Fruit fly (Drosophila melanogaster) whole organism, prepupa: ENCODE results near the gene CG14573.

Source experiments
- CG11762 ChIP-seq: fragments of 200-800 bp; sonication (Bioruptor generic); optimal IDR thresholded peaks from 3 replicates; lab custom pipeline; 2016; ENCODE audit warnings: missing biosample characterization, missing genetic modification characterization; ENCODE audit not compliant: insufficient read depth
- CG11902 ChIP-seq: fragments of 200-800 bp; sonication (Bioruptor generic); optimal IDR thresholded peaks from 3 replicates; lab custom pipeline; 2016; ENCODE audit warnings: missing biosample characterization, missing genetic modification characterization
- CG15336 ChIP-seq: fragments of 200-800 bp; sonication (Bioruptor generic); IDR thresholded peaks from 2 replicates; pipeline ENCODE4 v1.3.6; 2022; ENCODE audit warnings: missing biosample characterization, missing genetic modification characterization
- CG1621 ChIP-seq: fragments of 200-800 bp; sonication (Bioruptor generic); optimal IDR thresholded peaks from 3 replicates; lab custom pipeline; 2018; ENCODE audit warnings: missing biosample characterization, mild to moderate bottlenecking, missing genetic modification characterization
- CG16779 ChIP-seq: fragments of 200-800 bp; sonication (Bioruptor generic); optimal IDR thresholded peaks from 3 replicates; lab custom pipeline; 2017; ENCODE audit warnings: missing biosample characterization, mild to moderate bottlenecking, missing genetic modification characterization
- CG3032 ChIP-seq: fragments of 200-800 bp; optimal IDR thresholded peaks from 2 replicates; lab custom pipeline; 2019; ENCODE audit warnings: missing biosample characterization, mild to moderate bottlenecking, missing genetic modification characterization, moderate library complexity
- CG32006 ChIP-seq: fragments of 200-800 bp; sonication (Bioruptor generic); optimal IDR thresholded peaks from 3 replicates; lab custom pipeline; 2017; ENCODE audit warnings: missing biosample characterization, mild to moderate bottlenecking, missing genetic modification characterization
- CG34406 ChIP-seq: fragments of 200-800 bp; sonication (Bioruptor generic); optimal IDR thresholded peaks from 3 replicates; lab custom pipeline; 2016; ENCODE audit warnings: missing biosample characterization, missing genetic modification characterization
- CG3919 ChIP-seq: fragments of 200-800 bp; sonication (Bioruptor generic); optimal IDR thresholded peaks from 3 replicates; lab custom pipeline; 2016; ENCODE audit warnings: missing biosample characterization, missing genetic modification characterization
- CG6792 ChIP-seq: fragments of 200-800 bp; sonication (Bioruptor generic); optimal IDR thresholded peaks from 3 replicates; lab custom pipeline; 2016; ENCODE audit warnings: missing biosample characterization, missing genetic modification characterization
- CG6854 ChIP-seq: fragments of 200-800 bp; sonication (Bioruptor generic); optimal IDR thresholded peaks from 2 replicates; lab custom pipeline; 2017; ENCODE audit warnings: missing biosample characterization, mild to moderate bottlenecking, missing genetic modification characterization
- CG7368 ChIP-seq: fragments of 200-800 bp; sonication (Bioruptor generic); optimal IDR thresholded peaks from 3 replicates; lab custom pipeline; 2016; ENCODE audit warnings: missing biosample characterization, missing genetic modification characterization
- CG8119 ChIP-seq: fragments of 200-800 bp; sonication (Bioruptor generic); IDR thresholded peaks from 3 replicates; pipeline ENCODE4 v1.3.6; 2022; ENCODE audit warnings: missing biosample characterization, missing genetic modification characterization
- CG8319 ChIP-seq: fragments of 200-800 bp; sonication (Bioruptor generic); optimal IDR thresholded peaks from 3 replicates; lab custom pipeline; 2016; ENCODE audit warnings: missing biosample characterization, missing genetic modification characterization
- Eip75B ChIP-seq: fragments of 200-800 bp; sonication (Bioruptor generic); optimal IDR thresholded peaks from 3 replicates; lab custom pipeline; 2016; ENCODE audit warnings: missing biosample characterization, missing genetic modification characterization
- Eip78C ChIP-seq: fragments of 200-800 bp; sonication (Bioruptor generic); peaks from one replicate; lab custom pipeline; 2016; ENCODE audit warnings: missing biosample characterization, missing genetic modification characterization
- Eip93F ChIP-seq: fragments of 200-800 bp; sonication (Bioruptor generic); optimal IDR thresholded peaks from 2 replicates; lab custom pipeline; 2016; ENCODE audit warnings: missing biosample characterization, mild to moderate bottlenecking, missing genetic modification characterization
- Ets96B ChIP-seq: fragments of 200-800 bp; optimal IDR thresholded peaks from 2 replicates; lab custom pipeline; 2019; ENCODE audit warnings: missing biosample characterization, mild to moderate bottlenecking, missing genetic modification characterization, moderate library complexity
- Hr38 ChIP-seq: sonication (Bioruptor generic); optimal IDR thresholded peaks from 2 replicates; lab custom pipeline; 2016; ENCODE audit warnings: missing biosample characterization, missing genetic modification characterization
- Hr39 ChIP-seq: fragments of 200-800 bp; sonication (Bioruptor generic); optimal IDR thresholded peaks from 2 replicates; lab custom pipeline; 2016; ENCODE audit warnings: missing biosample characterization, missing genetic modification characterization
- Hr4 ChIP-seq: fragments of 200-800 bp; sonication (Bioruptor generic); optimal IDR thresholded peaks from 3 replicates; lab custom pipeline; 2016; ENCODE audit warnings: missing biosample characterization, missing genetic modification characterization
- Lpt ChIP-seq: fragments of 200-800 bp; sonication (Bioruptor generic); optimal IDR thresholded peaks from 3 replicates; lab custom pipeline; 2016; ENCODE audit warnings: missing biosample characterization, missing genetic modification characterization
- OdsH ChIP-seq: fragments of 200-800 bp; sonication (Bioruptor generic); optimal IDR thresholded peaks from 3 replicates; lab custom pipeline; 2016; ENCODE audit warnings: missing biosample characterization, missing genetic modification characterization
- Sox102F ChIP-seq: fragments of 200-800 bp; sonication (Bioruptor generic); optimal IDR thresholded peaks from 2 replicates; lab custom pipeline; 2016; ENCODE audit warnings: missing biosample characterization, mild to moderate bottlenecking, missing genetic modification characterization
- Sox15 ChIP-seq: fragments of 200-800 bp; sonication (Bioruptor generic); optimal IDR thresholded peaks from 3 replicates; lab custom pipeline; 2016; ENCODE audit warnings: missing biosample characterization, missing genetic modification characterization
- achi ChIP-seq: fragments of 200-800 bp; sonication (Bioruptor generic); optimal IDR thresholded peaks from 3 replicates; lab custom pipeline; 2016; ENCODE audit warnings: missing biosample characterization, missing genetic modification characterization
- acj6 ChIP-seq: fragments of 200-800 bp; sonication (Bioruptor generic); optimal IDR thresholded peaks from 3 replicates; lab custom pipeline; 2016; ENCODE audit warnings: missing biosample characterization, missing genetic modification characterization
- dac ChIP-seq: fragments of 200-800 bp; sonication (Bioruptor generic); optimal IDR thresholded peaks from 2 replicates; lab custom pipeline; 2017; ENCODE audit warnings: missing biosample characterization, mild to moderate bottlenecking, missing genetic modification characterization
- dsx ChIP-seq: fragments of 200-800 bp; optimal IDR thresholded peaks from 3 replicates; lab custom pipeline; 2019; ENCODE audit warnings: missing biosample characterization, mild to moderate bottlenecking, missing genetic modification characterization, moderate library complexity; ENCODE audit not compliant: poor library complexity, severe bottlenecking
- eg ChIP-seq: fragments of 200-800 bp; sonication (Bioruptor generic); IDR thresholded peaks from 3 replicates; pipeline ENCODE4 v1.3.6; 2022; ENCODE audit warnings: missing biosample characterization, missing genetic modification characterization
- esn ChIP-seq: fragments of 200-800 bp; sonication (Bioruptor generic); optimal IDR thresholded peaks from 2 replicates; lab custom pipeline; 2016; ENCODE audit warnings: missing biosample characterization, mild to moderate bottlenecking, missing genetic modification characterization, moderate library complexity
- fd59A ChIP-seq: fragments of 200-800 bp; sonication (Bioruptor generic); optimal IDR thresholded peaks from 2 replicates; lab custom pipeline; 2017; ENCODE audit warnings: missing biosample characterization, mild to moderate bottlenecking, missing genetic modification characterization, missing genetic modification reagents
- fkh ChIP-seq: fragments of 200-800 bp; sonication (Bioruptor generic); optimal IDR thresholded peaks from 3 replicates; lab custom pipeline; 2017; ENCODE audit warnings: missing biosample characterization, mild to moderate bottlenecking, missing genetic modification characterization, moderate library complexity
- lz ChIP-seq: fragments of 200-800 bp; sonication (Bioruptor generic); optimal IDR thresholded peaks from 3 replicates; lab custom pipeline; 2016; ENCODE audit warnings: missing biosample characterization, missing genetic modification characterization
- net ChIP-seq: fragments of 200-800 bp; sonication (Bioruptor generic); optimal IDR thresholded peaks from 3 replicates; lab custom pipeline; 2016; ENCODE audit warnings: missing biosample characterization, missing genetic modification characterization
- ss ChIP-seq, 2 experiments: fragments of 200-800 bp; sonication (Bioruptor generic); optimal IDR thresholded peaks; 2 replicates in 1 of 2; 3 replicates in 1 of 2; lab custom pipeline; 2017 to 2018; ENCODE audit warnings: mild to moderate bottlenecking in 2 of 2, missing biosample characterization in 2 of 2, missing genetic modification characterization in 2 of 2, moderate library complexity in 1 of 2
- topi ChIP-seq: fragments of 200-800 bp; sonication (Bioruptor generic); optimal IDR thresholded peaks from 3 replicates; lab custom pipeline; 2016; ENCODE audit warnings: missing biosample characterization, missing genetic modification characterization
- vri ChIP-seq: fragments of 200-800 bp; sonication (Bioruptor generic); optimal IDR thresholded peaks from 3 replicates; lab custom pipeline; 2016; ENCODE audit warnings: missing biosample characterization, mild to moderate bottlenecking, missing genetic modification characterization

Gene CG14573

DNA sequence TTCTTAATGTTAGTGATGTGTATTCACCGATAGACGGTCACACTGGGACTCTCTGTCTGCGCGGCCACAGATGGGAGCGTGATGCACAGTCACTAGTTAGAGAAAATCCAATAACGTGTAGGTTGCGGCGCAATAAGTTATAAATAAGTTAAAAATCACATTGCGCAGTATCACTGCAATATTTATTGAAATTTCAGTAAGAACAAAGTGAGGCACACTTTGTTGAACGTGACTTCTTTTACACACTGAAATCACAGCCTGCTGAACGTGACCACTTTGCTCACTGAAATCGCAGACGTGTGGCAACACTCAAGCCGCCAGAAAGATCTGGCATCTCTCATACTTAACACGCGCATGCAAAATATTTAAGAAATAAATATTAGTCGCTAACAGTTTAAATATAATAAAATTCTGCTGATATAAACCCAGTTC is 5.3 kb upstream of the CG14573 start, which contains the start of the genes CG11247 and Polr2H (continued):
- TF ChIP-seq OdsH (GFP tag; lab: Kevin White, UChicago) = peak; percentile 93
- TF ChIP-seq vri = peak; percentile 70
- peak; percentile 94 for TF ChIP-seq lz (GFP tag; lab: Kevin White, UChicago)
- TF ChIP-seq Ets96B (tag; lab: Kevin White, UChicago) = peak; percentile 78
- peak; percentile 80 for TF ChIP-seq dac (GFP tag; lab: Kevin White, UChicago)
- TF ChIP-seq CG8319 (GFP tag; lab: Kevin White, UChicago) = peak; percentile 80
- TF ChIP-seq CG6854 (GFP tag; lab: Kevin White, UChicago) = no peak
- peak; percentile 89 for TF ChIP-seq achi (GFP tag; lab: Kevin White, UChicago)
- peak; percentile 79 for TF ChIP-seq Hr38 (GFP tag; lab: Kevin White, UChicago)
- TF ChIP-seq Hr4 (GFP tag; lab: Kevin White, UChicago) = peak; percentile 95
- peak; percentile 79 for TF ChIP-seq CG34406 (GFP tag; lab: Kevin White, UChicago)
- TF ChIP-seq CG11902 = peak; percentile 93
- peak; percentile 88 for TF ChIP-seq topi (GFP tag; lab: Kevin White, UChicago)
- TF ChIP-seq CG6792 = peak; percentile 83
- peak; percentile 76 for TF ChIP-seq CG8119 (GFP tag; lab: Robert Waterston, UW)
- TF ChIP-seq CG32006 (GFP tag; lab: Kevin White, UChicago) = peak; percentile 88
- TF ChIP-seq acj6 (GFP tag; lab: Kevin White, UChicago) = peak; percentile 93
- peak; percentile 70 for TF ChIP-seq CG11762 (GFP tag; lab: Kevin White, UChicago)
- TF ChIP-seq CG7368 (GFP tag; lab: Kevin White, UChicago) = peak; percentile 80
- peak; percentile 76 for TF ChIP-seq Lpt (GFP tag; lab: Kevin White, UChicago)
- peak; percentile 88 for TF ChIP-seq Eip75B (GFP tag; lab: Kevin White, UChicago)
- peak; percentile 95 for TF ChIP-seq Sox15 (GFP tag; lab: Kevin White, UChicago)
- TF ChIP-seq ss (GFP tag; optimal IDR thresholded peaks at IDR 0.05; lab: Kevin White, UChicago) = peak; percentile 29 to 60
- peak; percentile 66 for TF ChIP-seq CG1621 (tag; lab: Kevin White, UChicago)
- peak; percentile 86 for TF ChIP-seq Sox102F (GFP tag; lab: Kevin White, UChicago)
- TF ChIP-seq dsx (GFP tag; lab: Kevin White, UChicago) = peak; percentile 58
- peak; percentile 31 for TF ChIP-seq Eip93F (GFP tag; lab: Kevin White, UChicago)
- TF ChIP-seq net (GFP tag; lab: Kevin White, UChicago) = peak; percentile 83
- peak; percentile 68 for TF ChIP-seq fd59A (GFP tag; lab: Kevin White, UChicago)
- TF ChIP-seq eg (GFP tag; lab: Robert Waterston, UW) = peak; percentile 87
- peak; percentile 93 for TF ChIP-seq Eip78C (GFP tag; lab: Kevin White, UChicago)
- TF ChIP-seq CG3919 = peak; percentile 91

DNA sequence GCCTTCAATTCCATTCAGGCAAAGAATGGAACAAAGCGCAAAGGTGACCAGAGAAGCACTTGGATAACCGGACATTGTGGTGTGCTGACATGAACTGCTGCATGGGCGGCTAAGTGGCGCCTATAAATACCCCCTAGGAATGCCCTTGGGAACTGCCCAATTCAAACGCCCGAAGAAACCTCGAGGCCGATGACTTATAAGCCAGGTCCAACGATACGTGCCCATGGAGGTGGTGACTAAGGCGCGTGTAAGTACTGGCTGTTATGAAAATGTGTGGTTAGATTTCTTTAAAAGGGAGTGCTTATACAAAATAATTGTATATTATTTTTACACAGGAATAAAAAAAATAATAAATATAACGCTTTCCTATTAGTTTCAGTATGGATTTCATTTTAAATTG is 3.5 kb upstream of the CG14573 start, which contains the start of gene CG14570:
Gene CG14570, minus strand, starts transcription at position 101 of the 400 bp plus-strand sequence.
- TF ChIP-seq fkh (GFP tag; lab: Kevin White, UChicago) (no peak), Lpt (GFP tag; lab: Kevin White, UChicago) (no peak), CG15336 (GFP tag; lab: Robert Waterston, UW) (no peak), ss (GFP tag; optimal IDR thresholded peaks at IDR 0.05; lab: Kevin White, UChicago) (no peak), esn (GFP tag; lab: Kevin White, UChicago) (no peak), CG16779 (tag; lab: Kevin White, UChicago) (no peak), CG34406 (GFP tag; lab: Kevin White, UChicago) (no peak), CG3032 (tag; lab: Kevin White, UChicago) (no peak), Hr39 (no peak)
